Fruit fly (Drosophila melanogaster) whole organism, embryonic: ENCODE results near the gene Rpt6.

Experiments used
- Asciz ChIP-seq: fragments of 200-800 bp; sonication (Bioruptor generic); optimal IDR thresholded peaks from 2 replicates; lab custom pipeline; 2017; ENCODE audit warnings: missing biosample characterization, mild to moderate bottlenecking, missing genetic modification characterization, missing genetic modification reagents
- CG10321 ChIP-seq: fragments of 200-800 bp; sonication (Bioruptor generic); IDR thresholded peaks from 2 replicates; pipeline ENCODE4 v1.3.6; 2022; ENCODE audit warnings: missing biosample characterization, missing genetic modification characterization
- CG10654 ChIP-seq: fragments of 200-800 bp; sonication (Bioruptor generic); optimal IDR thresholded peaks from 2 replicates; lab custom pipeline; 2016; ENCODE audit warnings: missing biosample characterization, missing genetic modification characterization
- CG11093 ChIP-seq: fragments of 200-800 bp; sonication (Bioruptor generic); IDR thresholded peaks from 3 replicates; pipeline ENCODE4 v1.3.6; 2022; ENCODE audit warnings: missing biosample characterization, missing genetic modification characterization
- CG11696 ChIP-seq: fragments of 200-800 bp; sonication (Bioruptor generic); IDR thresholded peaks from 2 replicates; pipeline ENCODE4 v1.3.6; 2022; ENCODE audit warnings: missing biosample characterization, missing genetic modification characterization
- CG12219 ChIP-seq: fragments of 200-800 bp; sonication (Bioruptor generic); optimal IDR thresholded peaks from 3 replicates; lab custom pipeline; 2018; ENCODE audit warnings: missing biosample characterization, mild to moderate bottlenecking, missing genetic modification characterization
- CG14710 ChIP-seq: fragments of 200-800 bp; sonication (Bioruptor generic); optimal IDR thresholded peaks from 3 replicates; lab custom pipeline; 2019; ENCODE audit warnings: missing biosample characterization, mild to moderate bottlenecking, missing genetic modification characterization, moderate library complexity
- CG15479 ChIP-seq: fragments of 200-800 bp; sonication (Bioruptor generic); optimal IDR thresholded peaks from 3 replicates; lab custom pipeline; 2019; ENCODE audit warnings: missing biosample characterization, mild to moderate bottlenecking, missing genetic modification characterization, moderate library complexity
- CG1647 ChIP-seq: fragments of 200-800 bp; sonication (Bioruptor generic); optimal IDR thresholded peaks from 3 replicates; lab custom pipeline; 2016; ENCODE audit warnings: missing biosample characterization, missing genetic modification characterization
- CG1832 ChIP-seq: fragments of 200-800 bp; sonication (Bioruptor generic); optimal IDR thresholded peaks from 2 replicates; lab custom pipeline; 2017; ENCODE audit warnings: missing biosample characterization, mild to moderate bottlenecking, missing genetic modification characterization, inconsistent platforms
- CG18476 ChIP-seq: fragments of 200-800 bp; sonication (Bioruptor generic); optimal IDR thresholded peaks from 2 replicates; lab custom pipeline; 2016; ENCODE audit warnings: missing biosample characterization, mild to moderate bottlenecking, missing genetic modification characterization
- CG2678 ChIP-seq: fragments of 200-800 bp; sonication (Bioruptor generic); optimal IDR thresholded peaks from 3 replicates; lab custom pipeline; 2019; ENCODE audit warnings: missing biosample characterization, mild to moderate bottlenecking, missing genetic modification characterization, moderate library complexity
- CG31388 ChIP-seq: fragments of 200-800 bp; sonication (Bioruptor generic); optimal IDR thresholded peaks from 2 replicates; lab custom pipeline; 2016; ENCODE audit warnings: missing biosample characterization, missing genetic modification characterization
- CG32772 ChIP-seq: fragments of 200-800 bp; sonication (Bioruptor generic); IDR thresholded peaks from 2 replicates; pipeline ENCODE4 v1.3.6; 2022; ENCODE audit warnings: missing biosample characterization, missing genetic modification characterization
- CG4360 ChIP-seq: fragments of 200-800 bp; sonication (Bioruptor generic); IDR thresholded peaks from 2 replicates; pipeline ENCODE4 v1.3.6; 2022; ENCODE audit warnings: missing biosample characterization, missing genetic modification characterization
- CG6791 ChIP-seq: fragments of 200-800 bp; sonication (Bioruptor generic); IDR thresholded peaks from 3 replicates; pipeline ENCODE4 v1.3.6; 2022; ENCODE audit warnings: missing biosample characterization, missing genetic modification characterization; ENCODE audit not compliant: partially characterized antibody
- CG7357 ChIP-seq: fragments of 200-800 bp; sonication (Bioruptor generic); IDR thresholded peaks from 3 replicates; pipeline ENCODE4 v1.3.6; 2022; ENCODE audit warnings: missing biosample characterization, missing genetic modification characterization
- CG7839 ChIP-seq: fragments of 200-800 bp; sonication (Bioruptor generic); optimal IDR thresholded peaks from 3 replicates; lab custom pipeline; 2018; ENCODE audit warnings: missing biosample characterization, mild to moderate bottlenecking, missing genetic modification characterization, moderate library complexity
- CG8281 ChIP-seq: fragments of 200-800 bp; sonication (Bioruptor generic); optimal IDR thresholded peaks from 2 replicates; lab custom pipeline; 2018; ENCODE audit warnings: missing biosample characterization, mild to moderate bottlenecking, missing genetic modification characterization, moderate library complexity
- CG9797 ChIP-seq: fragments of 200-800 bp; sonication (Bioruptor generic); optimal IDR thresholded peaks from 3 replicates; lab custom pipeline; 2018; ENCODE audit warnings: missing biosample characterization, mild to moderate bottlenecking, missing genetic modification characterization
- D ChIP-seq, 2 experiments: fragments of 200-800 bp in 1 of 2; fragments of >200 bp in 1 of 2; sonication (Bioruptor generic) in 1 of 2; optimal IDR thresholded peaks; 2 replicates in 1 of 2; 3 replicates in 1 of 2; lab custom pipeline; 2017; ENCODE audit warnings: mild to moderate bottlenecking in 1 of 2, missing biosample characterization in 1 of 2, missing genetic modification characterization in 1 of 2, missing genetic modification reagents in 1 of 2
- Elba2 ChIP-seq: fragments of 200-800 bp; sonication (Bioruptor generic); optimal IDR thresholded peaks from 3 replicates; lab custom pipeline; 2016; ENCODE audit warnings: missing biosample characterization, missing genetic modification characterization
- Fer2 ChIP-seq: fragments of 200-800 bp; sonication (Bioruptor generic); optimal IDR thresholded peaks from 2 replicates; lab custom pipeline; 2018; ENCODE audit warnings: missing biosample characterization, mild to moderate bottlenecking, missing genetic modification characterization, moderate library complexity
- HLH3B ChIP-seq: fragments of 200-800 bp; sonication (Bioruptor generic); IDR thresholded peaks from 2 replicates; pipeline ENCODE4 v1.3.6; 2022; ENCODE audit warnings: missing biosample characterization, missing genetic modification characterization
- Hmr ChIP-seq: fragments of 200-800 bp; sonication (Bioruptor generic); optimal IDR thresholded peaks from 3 replicates; lab custom pipeline; 2017; ENCODE audit warnings: mild to moderate bottlenecking, missing biosample characterization, missing genetic modification reagents, missing genetic modification characterization
- Hmx ChIP-seq: fragments of 200-800 bp; sonication (Bioruptor generic); optimal IDR thresholded peaks from 2 replicates; lab custom pipeline; 2016; ENCODE audit warnings: missing biosample characterization, missing genetic modification characterization
- Nf-YB ChIP-seq: fragments of 200-800 bp; sonication (Bioruptor generic); optimal IDR thresholded peaks from 3 replicates; lab custom pipeline; 2019; ENCODE audit warnings: missing biosample characterization, mild to moderate bottlenecking, missing genetic modification characterization, moderate library complexity
- PHDP ChIP-seq: fragments of 200-800 bp; sonication (Bioruptor generic); optimal IDR thresholded peaks from 3 replicates; lab custom pipeline; 2018; ENCODE audit warnings: missing biosample characterization, mild to moderate bottlenecking, missing genetic modification characterization, moderate library complexity
- Spps ChIP-seq: fragments of 200-800 bp; sonication (Bioruptor generic); optimal IDR thresholded peaks from 2 replicates; lab custom pipeline; 2018; ENCODE audit warnings: missing biosample characterization, mild to moderate bottlenecking, missing genetic modification characterization
- Xrp1 ChIP-seq: fragments of 200-800 bp; sonication (Bioruptor generic); IDR thresholded peaks from 2 replicates; pipeline ENCODE4 v1.3.6; 2022; ENCODE audit warnings: missing biosample characterization, missing genetic modification characterization
- aop ChIP-seq: fragments of 200-800 bp; sonication (Bioruptor generic); IDR thresholded peaks from 2 replicates; pipeline ENCODE4 v1.3.6; 2022; ENCODE audit warnings: missing biosample characterization, missing genetic modification characterization
- az2 ChIP-seq: fragments of 200-800 bp; sonication (Bioruptor generic); optimal IDR thresholded peaks from 3 replicates; lab custom pipeline; 2016; ENCODE audit warnings: missing biosample characterization, missing genetic modification characterization
- bcd ChIP-seq: fragments of 200-800 bp; sonication (Bioruptor generic); optimal IDR thresholded peaks from 2 replicates; lab custom pipeline; 2017; ENCODE audit warnings: missing biosample characterization, mild to moderate bottlenecking, missing genetic modification characterization
- cg ChIP-seq: fragments of 200-800 bp; sonication (Bioruptor generic); optimal IDR thresholded peaks from 3 replicates; lab custom pipeline; 2019; ENCODE audit warnings: missing biosample characterization, mild to moderate bottlenecking, missing genetic modification characterization, moderate library complexity
- da ChIP-seq: fragments of 200-800 bp; sonication (Bioruptor generic); optimal IDR thresholded peaks from 2 replicates; lab custom pipeline; 2016; ENCODE audit warnings: missing biosample characterization, missing genetic modification characterization
- grn ChIP-seq: fragments of 200-800 bp; sonication (Bioruptor generic); optimal IDR thresholded peaks from 3 replicates; lab custom pipeline; 2017; ENCODE audit warnings: missing biosample characterization, missing genetic modification characterization
- gro ChIP-seq: fragments of 200-800 bp; sonication (Bioruptor generic); optimal IDR thresholded peaks from 2 replicates; lab custom pipeline; 2016; ENCODE audit warnings: missing biosample characterization, missing genetic modification characterization
- gsb-n ChIP-seq: fragments of 200-800 bp; sonication (Bioruptor generic); optimal IDR thresholded peaks from 3 replicates; lab custom pipeline; 2018; ENCODE audit warnings: missing biosample characterization, mild to moderate bottlenecking, missing genetic modification characterization
- gt ChIP-seq: fragments of 200-800 bp; sonication (Bioruptor generic); IDR thresholded peaks from 2 replicates; pipeline ENCODE4 v1.3.6; 2022; ENCODE audit warnings: missing biosample characterization, missing genetic modification characterization
- jigr1 ChIP-seq: fragments of 200-800 bp; sonication (Bioruptor generic); IDR thresholded peaks from 3 replicates; pipeline ENCODE4 v1.3.6; 2022; ENCODE audit warnings: missing biosample characterization, missing genetic modification characterization
- kay ChIP-seq: fragments of 200-800 bp; sonication (Bioruptor generic); optimal IDR thresholded peaks from 2 replicates; lab custom pipeline; 2016; ENCODE audit warnings: missing biosample characterization, missing genetic modification characterization
- kni ChIP-seq: fragments of 200-800 bp; sonication (Bioruptor generic); optimal IDR thresholded peaks from 3 replicates; lab custom pipeline; 2017; ENCODE audit warnings: mild to moderate bottlenecking, missing biosample characterization, missing genetic modification reagents, missing genetic modification characterization
- lola ChIP-seq, 3 experiments: fragments of >200 bp in 2 of 3; fragments of 200-800 bp in 1 of 3; sonication (Bioruptor generic) in 1 of 3; optimal IDR thresholded peaks; 2 replicates each; lab custom pipeline; 2017 to 2019; ENCODE audit warnings: missing biosample characterization in 3 of 3, missing genetic modification characterization in 3 of 3, mild to moderate bottlenecking in 1 of 3, moderate library complexity in 1 of 3
- mirr ChIP-seq: fragments of 200-800 bp; sonication (Bioruptor generic); optimal IDR thresholded peaks from 3 replicates; lab custom pipeline; 2018; ENCODE audit warnings: missing biosample characterization, mild to moderate bottlenecking, missing genetic modification characterization
- pzg ChIP-seq: fragments of 200-800 bp; sonication (Bioruptor generic); optimal IDR thresholded peaks from 3 replicates; lab custom pipeline; 2018; ENCODE audit warnings: missing biosample characterization, mild to moderate bottlenecking, missing genetic modification characterization, moderate library complexity
- sens ChIP-seq: fragments of 200-800 bp; sonication (Bioruptor generic); peaks from one replicate; lab custom pipeline; 2016; ENCODE audit warnings: missing biosample characterization, missing genetic modification characterization
- ssp ChIP-seq: fragments of 200-800 bp; sonication (Bioruptor generic); IDR thresholded peaks from 2 replicates; pipeline ENCODE4 v1.3.6; 2022; ENCODE audit warnings: missing biosample characterization, missing genetic modification characterization
- tll ChIP-seq, 2 experiments: fragments of 200-800 bp in 1 of 2; fragments of >200 bp in 1 of 2; sonication (Bioruptor generic) in 1 of 2; optimal IDR thresholded peaks; 2 replicates each; lab custom pipeline; 2017 to 2019; ENCODE audit warnings: missing biosample characterization in 2 of 2, missing genetic modification characterization in 2 of 2, mild to moderate bottlenecking in 1 of 2, moderate library complexity in 1 of 2
- tx ChIP-seq: fragments of 200-800 bp; sonication (Bioruptor generic); optimal IDR thresholded peaks from 2 replicates; lab custom pipeline; 2016; ENCODE audit warnings: missing biosample characterization, missing genetic modification characterization

Gene Rpt6

DNA sequence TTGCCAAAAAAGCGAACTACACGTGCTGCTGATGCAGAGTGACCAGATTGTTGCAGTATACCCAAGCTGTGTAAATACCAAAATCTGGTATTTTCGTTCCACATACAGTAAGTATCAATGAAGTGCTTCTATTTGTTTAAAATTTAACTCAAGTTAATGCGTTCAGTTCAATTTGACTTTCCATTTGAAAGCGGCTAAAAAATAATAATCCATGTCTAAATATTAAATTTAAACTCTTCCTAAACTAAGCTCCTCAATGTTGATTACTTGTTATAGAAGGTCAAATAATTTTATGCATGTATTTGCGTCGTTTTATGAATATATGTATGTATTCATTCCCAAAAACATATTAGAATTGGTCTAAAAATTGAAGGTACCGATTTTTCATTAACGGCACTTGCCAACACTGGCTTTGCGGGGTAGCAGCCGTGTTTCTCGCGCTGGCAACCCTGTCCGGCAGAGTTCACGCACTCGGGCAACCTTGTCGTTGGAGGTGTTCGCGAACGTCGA, 34.0 kb downstream of the Rpt6 start, which contains the start of the genes peng and sol (continued):
- TF ChIP-seq CG14710 (tag; lab: Kevin White, UChicago) (peak; percentile 80), Elba2 (GFP tag; lab: Kevin White, UChicago) (peak; percentile 15), pzg (peak; percentile 42), Asciz (GFP tag; lab: Kevin White, UChicago) (no peak), CG11093 (GFP tag; lab: Robert Waterston, UW) (no peak), CG8281 (tag; lab: Kevin White, UChicago) (peak; percentile 38), CG6791 (GFP tag; lab: Robert Waterston, UW) (peak; percentile 73), CG4360 (GFP tag; lab: Robert Waterston, UW) (no peak), CG2678 (tag; lab: Kevin White, UChicago) (peak; percentile 76), Fer2 (tag; lab: Kevin White, UChicago) (peak; percentile 49), gt (GFP tag; lab: Robert Waterston, UW) (no peak; the same call in 1 of the 2 replicates), mirr (GFP tag; lab: Kevin White, UChicago) (peak; percentile 25), CG11696 (GFP tag; lab: Robert Waterston, UW) (no peak), CG7839 (tag; lab: Kevin White, UChicago) (peak; percentile 76), jigr1 (GFP tag; lab: Robert Waterston, UW) (no peak), D (optimal IDR thresholded peaks at IDR 0.05; lab: Kevin White, UChicago) (no peak), D (GFP tag; optimal IDR thresholded peaks at IDR 0.05; lab: Kevin White, UChicago) (peak; percentile 44), CG1647 (GFP tag; lab: Kevin White, UChicago) (peak; percentile 40), kni (GFP tag; lab: Kevin White, UChicago) (no peak), Hmr (GFP tag; lab: Kevin White, UChicago) (peak; percentile 82), PHDP (tag; lab: Kevin White, UChicago) (peak; percentile 66), Nf-YB (peak; percentile 45), Hmx (no peak), Xrp1 (GFP tag; lab: Robert Waterston, UW) (peak; percentile 56), gsb-n (tag; lab: Kevin White, UChicago) (no peak), bcd (peak; percentile 70), CG7357 (GFP tag; lab: Robert Waterston, UW) (peak; percentile 43; the same call in 1 of the 3 replicates), sens (peak; percentile 96), CG31388 (GFP tag; lab: Kevin White, UChicago) (peak; percentile 17), gro (peak; percentile 58), CG18476 (GFP tag; lab: Kevin White, UChicago) (peak; percentile 69), CG15479 (no peak), CG10321 (GFP tag; lab: Robert Waterston, UW) (no peak), tll (GFP tag; optimal IDR thresholded peaks at IDR 0.05; lab: Kevin White, UChicago) (no peak), CG1832 (GFP tag; lab: Kevin White, UChicago) (no peak), da (peak; percentile 12), CG10654 (GFP tag; lab: Kevin White, UChicago) (peak; percentile 61), ssp (GFP tag; lab: Robert Waterston, UW) (peak; percentile 51; the same call in 1 of the 2 replicates), CG9797 (GFP tag; lab: Kevin White, UChicago) (peak; percentile 71), CG32772 (GFP tag; lab: Robert Waterston, UW) (peak; percentile 23), aop (GFP tag; lab: Robert Waterston, UW) (no peak), tx (GFP tag; lab: Kevin White, UChicago) (peak; percentile 65), HLH3B (GFP tag; lab: Robert Waterston, UW) (peak; percentile 27; the same call in 1 of the 2 replicates), Spps (no peak), cg (GFP tag; lab: Kevin White, UChicago) (no peak), lola (GFP tag; optimal IDR thresholded peaks at IDR 0.05; lab: Kevin White, UChicago) (peak in 1 of 3 experiments; percentile 66), kay (GFP tag; lab: Kevin White, UChicago) (peak; percentile 40), az2 (GFP tag; lab: Kevin White, UChicago) (peak; percentile 74), CG12219 (GFP tag; lab: Kevin White, UChicago) (no peak), grn (GFP tag; lab: Kevin White, UChicago) (no peak)
